Worm (Caenorhabditis elegans) whole organism, late embryonic: ENCODE results near the gene F55H2.7.

ENCODE experiments used
- ceh-48 ChIP-seq: sonication (generic microtip); optimal IDR thresholded peaks from 2 replicates; lab custom pipeline; 2016; ENCODE audit warnings: missing genetic modification characterization, inconsistent platforms, missing compliant biosample characterization
- pha-4 ChIP-seq: fragments of 150-350 bp; optimal IDR thresholded peaks from 2 replicates; lab custom pipeline; 2018; ENCODE audit warnings: missing biosample characterization, missing genetic modification reagents, missing genetic modification characterization

ce11 chrIII:9513006-9513405, 3.0 kb downstream of the F55H2.7 start:
- no peak for TF ChIP-seq pha-4 (tag; lab: Kevin White, UChicago)
- no peak for TF ChIP-seq ceh-48 (tag; lab: Kevin White, UChicago)
